Worm (Caenorhabditis elegans) whole organism, late embryonic: ENCODE results near the gene F35F10.14.

Source experiments
- C38D4.7 ChIP-seq: fragments of 200-800 bp; sonication (Bioruptor generic); optimal IDR thresholded peaks from 2 replicates; lab custom pipeline; 2018; ENCODE audit warnings: mild to moderate bottlenecking, missing genetic modification characterization, moderate library complexity, missing compliant biosample characterization
- K09A11.1 ChIP-seq: sonication (generic microtip); optimal IDR thresholded peaks from 2 replicates; lab custom pipeline; 2017; ENCODE audit warnings: antibody characterized with exemption, mild to moderate bottlenecking, missing genetic modification characterization, missing compliant biosample characterization; ENCODE audit not compliant: insufficient read depth
- Y22D7AL.16 ChIP-seq: sonication (generic microtip); optimal IDR thresholded peaks from 2 replicates; lab custom pipeline; 2016; ENCODE audit warnings: missing genetic modification characterization, missing compliant biosample characterization
- ceh-2 ChIP-seq: sonication (generic microtip); optimal IDR thresholded peaks from 2 replicates; lab custom pipeline; 2016; ENCODE audit warnings: missing genotype, missing genetic modification characterization, missing compliant biosample characterization
- ceh-22 ChIP-seq: sonication (generic microtip); optimal IDR thresholded peaks from 2 replicates; lab custom pipeline; 2017; ENCODE audit warnings: missing biosample characterization, missing genetic modification characterization
- ceh-24 ChIP-seq: sonication (generic microtip); optimal IDR thresholded peaks from 2 replicates; lab custom pipeline; 2016; ENCODE audit warnings: mild to moderate bottlenecking, missing genetic modification characterization, missing compliant biosample characterization
- ceh-34 ChIP-seq: sonication (generic microtip); optimal IDR thresholded peaks from 2 replicates; lab custom pipeline; 2016; ENCODE audit warnings: mild to moderate bottlenecking, missing genetic modification characterization, missing compliant biosample characterization
- ceh-45 ChIP-seq: fragments of 200-800 bp; sonication (Bioruptor generic); IDR thresholded peaks from 2 replicates; pipeline ENCODE4 v1.3.6; 2022; ENCODE audit warnings: missing genetic modification reagents, missing genetic modification characterization, missing compliant biosample characterization
- ceh-6 ChIP-seq: fragments of 200-800 bp; sonication (Bioruptor generic); optimal IDR thresholded peaks from 2 replicates; lab custom pipeline; 2018; ENCODE audit warnings: mild to moderate bottlenecking, missing genetic modification characterization, missing compliant biosample characterization
- ceh-9 ChIP-seq: sonication (generic microtip); optimal IDR thresholded peaks from 2 replicates; lab custom pipeline; 2016; ENCODE audit warnings: mild to moderate bottlenecking, missing genetic modification characterization, inconsistent platforms, missing compliant biosample characterization
- che-1 ChIP-seq: sonication (generic microtip); optimal IDR thresholded peaks from 2 replicates; lab custom pipeline; 2016; ENCODE audit warnings: mild to moderate bottlenecking, missing genetic modification characterization, missing compliant biosample characterization
- elt-4 ChIP-seq: sonication (generic microtip); optimal IDR thresholded peaks from 2 replicates; lab custom pipeline; 2016; ENCODE audit warnings: missing genetic modification characterization, missing compliant biosample characterization
- ets-4 ChIP-seq: sonication (generic microtip); optimal IDR thresholded peaks from 2 replicates; lab custom pipeline; 2016; ENCODE audit warnings: missing genetic modification characterization, missing compliant biosample characterization
- fax-1 ChIP-seq: sonication (generic microtip); optimal IDR thresholded peaks from 2 replicates; lab custom pipeline; 2016; ENCODE audit warnings: missing genotype, missing genetic modification characterization, missing compliant biosample characterization
- fkh-10 ChIP-seq: fragments of 150-350 bp; optimal IDR thresholded peaks from 2 replicates; lab custom pipeline; 2014; ENCODE audit warnings: missing biosample characterization, missing genetic modification reagents, missing genetic modification characterization
- gmeb-2 ChIP-seq: sonication (generic microtip); optimal IDR thresholded peaks from 2 replicates; lab custom pipeline; 2016; ENCODE audit warnings: missing genetic modification characterization, inconsistent platforms, missing compliant biosample characterization
- hlh-13 ChIP-seq: fragments of 200-800 bp; sonication (Bioruptor generic); optimal IDR thresholded peaks from 2 replicates; lab custom pipeline; 2018; ENCODE audit warnings: mild to moderate bottlenecking, missing genetic modification characterization, missing compliant biosample characterization
- hlh-15 ChIP-seq: sonication (generic microtip); optimal IDR thresholded peaks from 2 replicates; lab custom pipeline; 2016; ENCODE audit warnings: missing genetic modification characterization, missing compliant biosample characterization
- hlh-30 ChIP-seq: sonication (generic microtip); optimal IDR thresholded peaks from 2 replicates; lab custom pipeline; 2017; ENCODE audit warnings: antibody characterized with exemption, missing genetic modification characterization, missing compliant biosample characterization; ENCODE audit not compliant: insufficient read depth
- hlh-6 ChIP-seq: sonication (generic microtip); optimal IDR thresholded peaks from 2 replicates; lab custom pipeline; 2016; ENCODE audit warnings: missing genotype, missing genetic modification characterization, missing compliant biosample characterization
- lim-6 ChIP-seq: sonication (generic microtip); optimal IDR thresholded peaks from 2 replicates; lab custom pipeline; 2016; ENCODE audit warnings: missing genetic modification characterization, missing compliant biosample characterization
- lin-11 ChIP-seq: fragments of 200-800 bp; sonication (Bioruptor generic); optimal IDR thresholded peaks from 2 replicates; lab custom pipeline; 2018; ENCODE audit warnings: mild to moderate bottlenecking, missing genetic modification characterization, missing compliant biosample characterization
- mec-3 ChIP-seq: sonication (generic microtip); optimal IDR thresholded peaks from 2 replicates; lab custom pipeline; 2016; ENCODE audit warnings: borderline replicate concordance, missing genetic modification characterization, missing compliant biosample characterization
- nfya-1 ChIP-seq: sonication (generic microtip); optimal IDR thresholded peaks from 2 replicates; lab custom pipeline; 2017; ENCODE audit warnings: missing genetic modification characterization, mild to moderate bottlenecking, missing compliant biosample characterization, antibody characterized with exemption, moderate library complexity
- nhr-11 ChIP-seq: fragments of 150-350 bp; optimal IDR thresholded peaks from 2 replicates; lab custom pipeline; 2014; ENCODE audit warnings: missing biosample characterization, missing genetic modification characterization
- nhr-232 ChIP-seq: sonication (generic microtip); optimal IDR thresholded peaks from 2 replicates; lab custom pipeline; 2016; ENCODE audit warnings: missing genetic modification characterization, missing compliant biosample characterization
- odd-2 ChIP-seq: sonication (generic microtip); optimal IDR thresholded peaks from 2 replicates; lab custom pipeline; 2017; ENCODE audit warnings: antibody characterized with exemption, mild to moderate bottlenecking, missing genetic modification characterization, missing compliant biosample characterization
- pag-3 ChIP-seq: sonication (generic microtip); optimal IDR thresholded peaks from 2 replicates; lab custom pipeline; 2016; ENCODE audit warnings: missing compliant biosample characterization, missing genetic modification characterization, borderline replicate concordance
- pha-2 ChIP-seq: sonication (generic microtip); optimal IDR thresholded peaks from 2 replicates; lab custom pipeline; 2017; ENCODE audit warnings: mild to moderate bottlenecking, missing genetic modification characterization, missing compliant biosample characterization
- pha-4 ChIP-seq: fragments of 150-350 bp; optimal IDR thresholded peaks from 2 replicates; lab custom pipeline; 2018; ENCODE audit warnings: missing biosample characterization, missing genetic modification reagents, missing genetic modification characterization
- pqm-1 ChIP-seq: sonication (generic microtip); optimal IDR thresholded peaks from 2 replicates; lab custom pipeline; 2016; ENCODE audit warnings: missing genetic modification characterization, missing compliant biosample characterization
- pros-1 ChIP-seq: fragments of 150-350 bp; optimal IDR thresholded peaks from 2 replicates; lab custom pipeline; 2014; ENCODE audit warnings: missing biosample characterization, missing genetic modification reagents, missing genetic modification characterization
- rnt-1 ChIP-seq: sonication (generic microtip); optimal IDR thresholded peaks from 2 replicates; lab custom pipeline; 2016; ENCODE audit warnings: missing genetic modification characterization, missing compliant biosample characterization
- sdc-2 ChIP-seq: sonication (generic microtip); optimal IDR thresholded peaks from 2 replicates; lab custom pipeline; 2016; ENCODE audit warnings: missing genotype, missing genetic modification characterization, missing compliant biosample characterization
- sox-2 ChIP-seq: fragments of 200-800 bp; sonication (Bioruptor generic); IDR thresholded peaks from 2 replicates; pipeline ENCODE4 v1.3.6; 2022; ENCODE audit warnings: missing genetic modification reagents, missing genetic modification characterization, missing compliant biosample characterization
- sox-4 ChIP-seq: sonication (generic microtip); optimal IDR thresholded peaks from 2 replicates; lab custom pipeline; 2017; ENCODE audit warnings: mild to moderate bottlenecking, missing genetic modification characterization, inconsistent platforms, missing compliant biosample characterization
- syd-9 ChIP-seq: sonication (generic microtip); optimal IDR thresholded peaks from 2 replicates; lab custom pipeline; 2016; ENCODE audit warnings: mild to moderate bottlenecking, missing genetic modification characterization, moderate library complexity, missing compliant biosample characterization
- tbx-7 ChIP-seq: sonication (generic microtip); optimal IDR thresholded peaks from 2 replicates; lab custom pipeline; 2016; ENCODE audit warnings: missing genotype, missing genetic modification characterization, missing compliant biosample characterization
- ttx-3 ChIP-seq: sonication (generic microtip); optimal IDR thresholded peaks from 2 replicates; lab custom pipeline; 2016; ENCODE audit warnings: missing genetic modification reagents, missing genetic modification characterization, missing compliant biosample characterization
- unc-55 ChIP-seq: sonication (generic microtip); optimal IDR thresholded peaks from 2 replicates; lab custom pipeline; 2017; ENCODE audit warnings: missing biosample characterization, missing genetic modification reagents, missing genetic modification characterization
- unc-86 ChIP-seq: sonication (generic microtip); optimal IDR thresholded peaks from 2 replicates; lab custom pipeline; 2016; ENCODE audit warnings: missing genetic modification characterization, missing compliant biosample characterization
- zip-5 ChIP-seq: sonication (generic microtip); optimal IDR thresholded peaks from 2 replicates; lab custom pipeline; 2016; ENCODE audit warnings: missing genetic modification characterization, missing compliant biosample characterization
- ztf-16 ChIP-seq: sonication (generic microtip); optimal IDR thresholded peaks from 2 replicates; lab custom pipeline; 2017; ENCODE audit warnings: missing genetic modification characterization, missing compliant biosample characterization

F35F10.14 gene

DNA sequence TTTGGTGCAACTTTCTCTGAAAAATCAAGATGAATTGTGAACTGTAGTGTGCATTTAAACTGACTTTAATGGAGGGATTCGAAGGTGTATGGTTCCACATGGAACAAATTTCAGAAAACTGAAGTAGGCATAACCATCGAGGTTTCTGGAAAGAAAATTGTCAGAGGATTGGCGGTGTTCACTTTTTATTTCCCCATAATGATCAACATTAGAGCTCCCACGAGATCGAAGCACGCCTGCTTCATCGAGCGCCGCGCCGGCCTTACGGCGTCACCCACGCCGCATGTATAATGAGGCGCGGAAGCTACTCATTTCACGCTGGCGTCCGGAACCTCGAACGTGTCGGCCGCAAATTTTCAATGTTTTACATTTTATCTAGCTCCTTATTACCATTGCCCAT lies 31.8 kb downstream of the F35F10.14 start:
- no peak for TF ChIP-seq tbx-7 (tag; lab: Kevin White, UChicago)
- no peak for TF ChIP-seq K09A11.1 (tag; lab: Kevin White, UChicago)
- TF ChIP-seq fkh-10 = no peak
- no peak for TF ChIP-seq nhr-232 (tag; lab: Kevin White, UChicago)
- TF ChIP-seq hlh-6 = no peak
- TF ChIP-seq ttx-3 = no peak
- no peak for TF ChIP-seq sdc-2 (tag; lab: Kevin White, UChicago)
- TF ChIP-seq mec-3 (tag; lab: Kevin White, UChicago) = no peak
- TF ChIP-seq pha-4 = no peak
- TF ChIP-seq syd-9 (tag; lab: Kevin White, UChicago) = no peak
- no peak for TF ChIP-seq ceh-45 (GFP tag; lab: Robert Waterston, UW)
- no peak for TF ChIP-seq fax-1 (tag; lab: Kevin White, UChicago)
- no peak for TF ChIP-seq ceh-9
- no peak for TF ChIP-seq nhr-11 (tag; lab: Kevin White, UChicago)
- no peak for TF ChIP-seq ceh-22 (tag; lab: Kevin White, UChicago)
- TF ChIP-seq sox-2 = no peak

DNA sequence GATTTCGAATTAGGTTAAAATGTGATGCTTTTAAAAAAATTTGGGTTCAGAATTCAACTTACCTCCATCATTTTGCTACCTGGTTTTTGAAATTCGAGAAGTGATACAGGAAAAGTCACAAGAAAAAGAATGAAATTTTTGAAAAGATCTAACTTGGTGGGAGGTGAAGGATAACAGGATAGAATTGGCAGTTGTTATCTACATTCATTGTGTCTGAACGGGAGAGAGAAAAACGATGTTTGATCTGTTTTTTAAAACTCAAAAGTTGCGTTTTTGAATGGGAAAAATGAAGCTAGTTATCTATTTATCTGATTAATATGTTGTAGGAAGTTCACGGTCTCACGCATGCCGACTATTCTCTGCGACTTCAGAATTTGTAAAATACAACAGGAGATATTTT lies 32.6 kb downstream of the F35F10.14 start, which contains the start of gene F35F10.7:
Gene F35F10.7, minus strand, starts transcription at position 101 of the 400 bp plus-strand sequence.
- no peak for TF ChIP-seq unc-86 (tag; lab: Kevin White, UChicago)
- TF ChIP-seq che-1 = no peak
- no peak for TF ChIP-seq fax-1 (tag; lab: Kevin White, UChicago)
- TF ChIP-seq pag-3 (tag; lab: Kevin White, UChicago) = no peak
- TF ChIP-seq tbx-7 (tag; lab: Kevin White, UChicago) = no peak
- TF ChIP-seq hlh-6 = no peak
- no peak for TF ChIP-seq ceh-9
- no peak for TF ChIP-seq ceh-2 (tag; lab: Kevin White, UChicago)
- no peak for TF ChIP-seq odd-2 (tag; lab: Kevin White, UChicago)
- no peak for TF ChIP-seq ceh-34 (tag; lab: Kevin White, UChicago)
- TF ChIP-seq unc-55 = no peak
- no peak for TF ChIP-seq ceh-24 (tag; lab: Kevin White, UChicago)
- no peak for TF ChIP-seq nhr-232 (tag; lab: Kevin White, UChicago)
- TF ChIP-seq ztf-16 = no peak
- no peak for TF ChIP-seq ets-4 (tag; lab: Kevin White, UChicago)
- no peak for TF ChIP-seq lim-6 (tag; lab: Kevin White, UChicago)
- TF ChIP-seq Y22D7AL.16 (tag; lab: Kevin White, UChicago) = no peak
- no peak for TF ChIP-seq pha-2 (tag; lab: Kevin White, UChicago)
- TF ChIP-seq ttx-3 = no peak

- TF ChIP-seq pros-1 (tag; lab: Kevin White, UChicago) (no peak), fax-1 (tag; lab: Kevin White, UChicago) (no peak), hlh-13 (GFP tag; lab: Kevin White, UChicago) (no peak), fkh-10 (no peak), nfya-1 (tag; lab: Kevin White, UChicago) (no peak), zip-5 (tag; lab: Kevin White, UChicago) (no peak), ets-4 (tag; lab: Kevin White, UChicago) (no peak), hlh-30 (no peak), pqm-1 (no peak)
Observed at ce11 chrV:3284629-3285028, 35.3 kb downstream of the F35F10.14 start, which contains the start of gene F35F10.5. Gene F35F10.5, plus strand, starts transcription at chrV:3284929.

DNA sequence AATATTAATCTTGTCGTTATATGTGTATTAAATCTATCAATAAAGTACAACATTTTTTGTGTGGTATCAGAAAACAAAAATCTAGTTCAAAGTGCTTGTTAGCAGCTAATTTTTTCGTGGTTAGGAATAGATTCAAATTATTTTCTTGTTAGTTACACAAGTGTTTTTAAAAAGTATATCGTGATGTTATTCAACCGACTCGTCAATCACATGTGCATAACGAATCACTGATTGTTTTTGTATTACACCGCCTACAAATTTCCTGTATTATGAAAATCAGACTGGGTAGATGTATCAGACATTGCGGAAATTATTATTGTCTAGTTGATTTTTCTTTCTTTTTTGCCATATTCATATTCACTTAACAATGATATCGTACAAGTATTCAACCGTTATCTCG lies 36.9 kb downstream of the F35F10.14 start, which contains the start of gene str-64:
Gene str-64, plus strand, starts transcription at position 301 of the 400 bp plus-strand sequence.
- TF ChIP-seq ceh-6 = no peak
- TF ChIP-seq hlh-15 (tag; lab: Kevin White, UChicago) = no peak
- no peak for TF ChIP-seq lin-11 (tag; lab: Kevin White, UChicago)
- no peak for TF ChIP-seq gmeb-2 (tag; lab: Kevin White, UChicago)
- TF ChIP-seq sox-4 (tag; lab: Kevin White, UChicago) = no peak
- TF ChIP-seq ceh-24 (tag; lab: Kevin White, UChicago) = no peak
- TF ChIP-seq elt-4 (tag; lab: Kevin White, UChicago) = no peak
- no peak for TF ChIP-seq rnt-1 (tag; lab: Kevin White, UChicago)
- no peak for TF ChIP-seq C38D4.7 (GFP tag; lab: Kevin White, UChicago)
- TF ChIP-seq odd-2 (tag; lab: Kevin White, UChicago) = no peak
